Fruit fly (Drosophila melanogaster) whole organism, embryonic: ENCODE measurements around the gene CG12998.

Experiments used
- Adf1 ChIP-seq: fragments of 200-800 bp; sonication (Bioruptor generic); IDR thresholded peaks from 2 replicates; pipeline ENCODE4 v1.3.6; 2022; ENCODE audit warnings: missing biosample characterization, missing genetic modification characterization
- Antp ChIP-seq: fragments of 200-800 bp; sonication (Bioruptor generic); optimal IDR thresholded peaks from 3 replicates; lab custom pipeline; 2016; ENCODE audit warnings: missing biosample characterization, missing genetic modification characterization
- Asciz ChIP-seq: fragments of 200-800 bp; sonication (Bioruptor generic); optimal IDR thresholded peaks from 2 replicates; lab custom pipeline; 2017; ENCODE audit warnings: missing biosample characterization, mild to moderate bottlenecking, missing genetic modification characterization, missing genetic modification reagents
- Atf3 ChIP-seq: fragments of 200-800 bp; sonication (Bioruptor generic); optimal IDR thresholded peaks from 3 replicates; lab custom pipeline; 2016; ENCODE audit warnings: missing biosample characterization, missing genetic modification characterization
- Blimp-1 ChIP-seq: fragments of 200-800 bp; sonication (Bioruptor generic); optimal IDR thresholded peaks from 3 replicates; lab custom pipeline; 2018; ENCODE audit warnings: missing biosample characterization, missing genetic modification characterization, mild to moderate bottlenecking, moderate library complexity, missing genetic modification reagents
- C15 ChIP-seq: fragments of 200-800 bp; sonication (Bioruptor generic); IDR thresholded peaks from 3 replicates; pipeline ENCODE4 v1.3.6; 2022; ENCODE audit warnings: missing biosample characterization, missing genetic modification characterization
- CG10267 ChIP-seq: fragments of 200-800 bp; sonication (Bioruptor generic); optimal IDR thresholded peaks from 2 replicates; lab custom pipeline; 2018; ENCODE audit warnings: missing biosample characterization, mild to moderate bottlenecking, missing genetic modification characterization, moderate library complexity
- CG10979 ChIP-seq: fragments of 200-800 bp; sonication (Bioruptor generic); optimal IDR thresholded peaks from 2 replicates; lab custom pipeline; 2018; ENCODE audit warnings: missing biosample characterization, mild to moderate bottlenecking, missing genetic modification characterization, moderate library complexity
- CG13123 ChIP-seq: fragments of 200-800 bp; sonication (Bioruptor generic); optimal IDR thresholded peaks from 2 replicates; lab custom pipeline; 2016; ENCODE audit warnings: missing biosample characterization, missing genetic modification characterization
- CG13624 ChIP-seq: fragments of 200-800 bp; sonication (Bioruptor generic); optimal IDR thresholded peaks from 2 replicates; lab custom pipeline; 2016; ENCODE audit warnings: missing biosample characterization, missing genetic modification characterization
- CG14965 ChIP-seq: fragments of 200-800 bp; sonication (Bioruptor generic); optimal IDR thresholded peaks from 2 replicates; lab custom pipeline; 2016; ENCODE audit warnings: missing biosample characterization, missing genetic modification characterization, borderline replicate concordance
- CG18764 ChIP-seq: fragments of 200-800 bp; sonication (Bioruptor generic); optimal IDR thresholded peaks from 3 replicates; lab custom pipeline; 2016; ENCODE audit warnings: missing biosample characterization, missing genetic modification characterization
- CG2202 ChIP-seq: fragments of 200-800 bp; sonication (Bioruptor generic); optimal IDR thresholded peaks from 2 replicates; lab custom pipeline; 2018; ENCODE audit warnings: missing biosample characterization, mild to moderate bottlenecking, missing genetic modification characterization
- CG33557 ChIP-seq: fragments of 200-800 bp; sonication (Bioruptor generic); optimal IDR thresholded peaks from 2 replicates; lab custom pipeline; 2019; ENCODE audit warnings: missing biosample characterization, mild to moderate bottlenecking, missing genetic modification characterization, moderate library complexity
- CG4707 ChIP-seq: fragments of 200-800 bp; sonication (Bioruptor generic); optimal IDR thresholded peaks from 2 replicates; lab custom pipeline; 2018; ENCODE audit warnings: missing biosample characterization, mild to moderate bottlenecking, missing genetic modification characterization, moderate library complexity
- CG8388 ChIP-seq: fragments of 200-800 bp; sonication (Bioruptor generic); optimal IDR thresholded peaks from 2 replicates; lab custom pipeline; 2019; ENCODE audit warnings: missing biosample characterization, mild to moderate bottlenecking, missing genetic modification characterization, moderate library complexity
- CG9609 ChIP-seq: fragments of 200-800 bp; sonication (Bioruptor generic); optimal IDR thresholded peaks from 3 replicates; lab custom pipeline; 2016; ENCODE audit warnings: missing biosample characterization, missing genetic modification characterization
- CrebB ChIP-seq: fragments of 200-800 bp; sonication (Bioruptor generic); optimal IDR thresholded peaks from 3 replicates; lab custom pipeline; 2018; ENCODE audit warnings: missing biosample characterization, mild to moderate bottlenecking, missing genetic modification characterization
- Drgx ChIP-seq: fragments of 200-800 bp; sonication (Bioruptor generic); IDR thresholded peaks from 2 replicates; pipeline ENCODE4 v1.3.6; 2022; ENCODE audit warnings: missing biosample characterization, missing genetic modification characterization
- E2f1 ChIP-seq: fragments of 200-800 bp; sonication (Bioruptor generic); IDR thresholded peaks from 2 replicates; pipeline ENCODE4 v1.3.6; 2022; ENCODE audit warnings: missing biosample characterization, missing genetic modification characterization
- Fer1 ChIP-seq: fragments of 200-800 bp; sonication (Bioruptor generic); optimal IDR thresholded peaks from 2 replicates; lab custom pipeline; 2017; ENCODE audit warnings: missing biosample characterization, mild to moderate bottlenecking, missing genetic modification characterization
- Gsc ChIP-seq: fragments of 200-800 bp; sonication (Bioruptor generic); IDR thresholded peaks from 2 replicates; pipeline ENCODE4 v1.3.6; 2022; ENCODE audit warnings: missing biosample characterization, missing genetic modification characterization
- HLH4C ChIP-seq: fragments of 200-800 bp; sonication (Bioruptor generic); IDR thresholded peaks from 3 replicates; pipeline ENCODE4 v1.3.6; 2022; ENCODE audit warnings: missing biosample characterization, missing genetic modification characterization; ENCODE audit not compliant: partially characterized antibody
- Mad ChIP-seq: fragments of 200-800 bp; sonication (Bioruptor generic); optimal IDR thresholded peaks from 2 replicates; lab custom pipeline; 2016; ENCODE audit warnings: missing biosample characterization, missing genetic modification characterization
- Neu2 ChIP-seq: fragments of 200-800 bp; sonication (Bioruptor generic); optimal IDR thresholded peaks from 3 replicates; lab custom pipeline; 2016; ENCODE audit warnings: missing biosample characterization, missing genetic modification characterization, borderline replicate concordance
- Oli ChIP-seq: fragments of 200-800 bp; sonication (Bioruptor generic); optimal IDR thresholded peaks from 2 replicates; lab custom pipeline; 2018; ENCODE audit warnings: missing biosample characterization, mild to moderate bottlenecking, missing genetic modification characterization, moderate library complexity
- PHDP ChIP-seq: fragments of 200-800 bp; sonication (Bioruptor generic); optimal IDR thresholded peaks from 3 replicates; lab custom pipeline; 2018; ENCODE audit warnings: missing biosample characterization, mild to moderate bottlenecking, missing genetic modification characterization, moderate library complexity
- Ptx1 ChIP-seq: fragments of 200-800 bp; sonication (Bioruptor generic); IDR thresholded peaks from 2 replicates; pipeline ENCODE4 v1.3.6; 2022; ENCODE audit warnings: missing biosample characterization, missing genetic modification characterization
- Rx ChIP-seq: fragments of 200-800 bp; sonication (Bioruptor generic); IDR thresholded peaks from 2 replicates; pipeline ENCODE4 v1.3.6; 2022; ENCODE audit warnings: missing biosample characterization, missing genetic modification characterization
- Side ChIP-seq: fragments of 200-800 bp; sonication (Bioruptor generic); optimal IDR thresholded peaks from 2 replicates; lab custom pipeline; 2016; ENCODE audit warnings: missing biosample characterization, missing genetic modification characterization
- TFAM ChIP-seq: fragments of 200-800 bp; sonication (Bioruptor generic); optimal IDR thresholded peaks from 2 replicates; lab custom pipeline; 2017; ENCODE audit warnings: missing biosample characterization, missing genetic modification characterization, inconsistent platforms
- bab2 ChIP-seq: fragments of 200-800 bp; sonication (Bioruptor generic); optimal IDR thresholded peaks from 2 replicates; lab custom pipeline; 2016; ENCODE audit warnings: missing biosample characterization, missing genetic modification characterization
- bigmax ChIP-seq: fragments of 200-800 bp; sonication (Bioruptor generic); optimal IDR thresholded peaks from 2 replicates; lab custom pipeline; 2018; ENCODE audit warnings: missing biosample characterization, mild to moderate bottlenecking, missing genetic modification characterization
- bsh ChIP-seq, 2 experiments: fragments of 200-800 bp; sonication (Bioruptor generic); optimal IDR thresholded peaks; 2 replicates each; lab custom pipeline; 2017 to 2018; ENCODE audit warnings: mild to moderate bottlenecking in 2 of 2, missing biosample characterization in 2 of 2, missing genetic modification characterization in 2 of 2, moderate library complexity in 1 of 2
- dysf ChIP-seq: fragments of 200-800 bp; sonication (Bioruptor generic); IDR thresholded peaks from 3 replicates; pipeline ENCODE4 v1.3.6; 2022; ENCODE audit warnings: missing biosample characterization, missing genetic modification characterization
- grau ChIP-seq: fragments of 200-800 bp; optimal IDR thresholded peaks from 3 replicates; lab custom pipeline; 2019; ENCODE audit warnings: missing biosample characterization, mild to moderate bottlenecking, missing genetic modification characterization, moderate library complexity
- gsb-n ChIP-seq: fragments of 200-800 bp; sonication (Bioruptor generic); optimal IDR thresholded peaks from 3 replicates; lab custom pipeline; 2018; ENCODE audit warnings: missing biosample characterization, mild to moderate bottlenecking, missing genetic modification characterization
- hkb ChIP-seq, 2 experiments: fragments of 200-800 bp in 1 of 2; fragments of >200 bp in 1 of 2; sonication (Bioruptor generic) in 1 of 2; IDR thresholded peaks in 1 of 2; optimal IDR thresholded peaks in 1 of 2; 2 replicates each; pipeline versions ENCODE4 v1.3.6 to Lab custom; 2017 to 2022; ENCODE audit warnings: missing biosample characterization in 1 of 2, missing genetic modification characterization in 1 of 2
- ind ChIP-seq: fragments of 200-800 bp; sonication (Bioruptor generic); optimal IDR thresholded peaks from 3 replicates; lab custom pipeline; 2016; ENCODE audit warnings: missing biosample characterization, missing genetic modification characterization
- kni ChIP-seq: fragments of 200-800 bp; sonication (Bioruptor generic); optimal IDR thresholded peaks from 3 replicates; lab custom pipeline; 2017; ENCODE audit warnings: mild to moderate bottlenecking, missing biosample characterization, missing genetic modification reagents, missing genetic modification characterization
- nerfin-2 ChIP-seq: fragments of 200-800 bp; sonication (Bioruptor generic); IDR thresholded peaks from 2 replicates; pipeline ENCODE4 v1.3.6; 2022; ENCODE audit warnings: missing biosample characterization, missing genetic modification characterization; ENCODE audit not compliant: partially characterized antibody
- peb ChIP-seq: fragments of 200-800 bp; sonication (Bioruptor generic); IDR thresholded peaks from 2 replicates; pipeline ENCODE4 v1.3.6; 2022; ENCODE audit warnings: missing biosample characterization, missing genetic modification characterization
- prd ChIP-seq, 3 experiments: fragments of >200 bp in 2 of 3; fragments of 200-800 bp in 1 of 3; sonication (Bioruptor generic) in 1 of 3; optimal IDR thresholded peaks in 2 of 3; IDR thresholded peaks in 1 of 3; 2 replicates in 2 of 3; 3 replicates in 1 of 3; pipeline versions ENCODE4 v1.3.6 to Lab custom; 2017 to 2022; ENCODE audit warnings: missing biosample characterization in 1 of 3, missing genetic modification characterization in 1 of 3
- ranshi ChIP-seq: fragments of 200-800 bp; sonication (Bioruptor generic); IDR thresholded peaks from 2 replicates; pipeline ENCODE4 v1.3.6; 2022; ENCODE audit warnings: missing biosample characterization, missing genetic modification characterization
- shn ChIP-seq: fragments of 200-800 bp; sonication (Bioruptor generic); optimal IDR thresholded peaks from 3 replicates; lab custom pipeline; 2016; ENCODE audit warnings: missing biosample characterization, missing genetic modification characterization
- slp2 ChIP-seq: fragments of 200-800 bp; sonication (Bioruptor generic); optimal IDR thresholded peaks from 2 replicates; lab custom pipeline; 2016; ENCODE audit warnings: missing biosample characterization, missing genetic modification characterization
- so ChIP-seq: fragments of 200-800 bp; sonication (Bioruptor generic); IDR thresholded peaks from 3 replicates; pipeline ENCODE4 v1.3.6; 2022; ENCODE audit warnings: missing biosample characterization, missing genetic modification characterization
- sug ChIP-seq: fragments of 200-800 bp; optimal IDR thresholded peaks from 2 replicates; lab custom pipeline; 2019; ENCODE audit warnings: missing biosample characterization, mild to moderate bottlenecking, missing genetic modification characterization, moderate library complexity
- tap ChIP-seq: fragments of 200-800 bp; optimal IDR thresholded peaks from 3 replicates; lab custom pipeline; 2019; ENCODE audit warnings: missing biosample characterization, mild to moderate bottlenecking, missing genetic modification characterization, moderate library complexity
- tgo ChIP-seq: fragments of 200-800 bp; sonication (Bioruptor generic); IDR thresholded peaks from 3 replicates; pipeline ENCODE4 v1.3.6; 2022; ENCODE audit warnings: missing biosample characterization, missing genetic modification characterization

The CG12998 gene

dm6 chrX:17174115-17174514, 44.4 kb upstream of the CG12998 start (continued):
- no peak for TF ChIP-seq so (GFP tag; lab: Robert Waterston, UW)
- TF ChIP-seq slp2 (GFP tag; lab: Kevin White, UChicago) = no peak
- TF ChIP-seq Atf3 (GFP tag; lab: Kevin White, UChicago) = no peak
- no peak for TF ChIP-seq peb
- TF ChIP-seq TFAM (GFP tag; lab: Kevin White, UChicago) = no peak
- TF ChIP-seq Fer1 (GFP tag; lab: Kevin White, UChicago) = no peak
- no peak for TF ChIP-seq nerfin-2 (GFP tag; lab: Robert Waterston, UW)
- no peak for TF ChIP-seq CG4707 (GFP tag; lab: Kevin White, UChicago)
- no peak for TF ChIP-seq Side (GFP tag; lab: Kevin White, UChicago)
- TF ChIP-seq C15 (GFP tag; lab: Robert Waterston, UW) = no peak
- no peak for TF ChIP-seq bigmax (GFP tag; lab: Kevin White, UChicago)
- TF ChIP-seq Ptx1 (GFP tag; lab: Robert Waterston, UW) = peak; percentile 35
- peak; percentile 34; the same call in 1 of the 3 replicates for TF ChIP-seq dysf (GFP tag; lab: Robert Waterston, UW)
- no peak for TF ChIP-seq CG33557 (GFP tag; lab: Kevin White, UChicago)
- no peak for TF ChIP-seq CG18764
- no peak for TF ChIP-seq prd (optimal IDR thresholded peaks at IDR 0.05; lab: Kevin White, UChicago)
- TF ChIP-seq prd (GFP tag; IDR thresholded peaks at IDR 0.05; lab: Robert Waterston, UW) = peak; percentile 47; the same call in 1 of the 3 replicates
- no peak for TF ChIP-seq PHDP
- TF ChIP-seq Blimp-1 = peak; percentile 32
- peak; percentile 46; the same call in 1 of the 2 replicates for TF ChIP-seq Rx (GFP tag; lab: Robert Waterston, UW)
- peak; percentile 1 for TF ChIP-seq ind
- no peak for TF ChIP-seq shn (GFP tag; lab: Kevin White, UChicago)
- TF ChIP-seq CG9609 (GFP tag; lab: Kevin White, UChicago) = no peak
- TF ChIP-seq grau = peak; percentile 91
- TF ChIP-seq CG13123 = no peak
- peak in 1 of 2 experiments; percentile 40 for TF ChIP-seq bsh (GFP tag; optimal IDR thresholded peaks at IDR 0.05; lab: Kevin White, UChicago)
- no peak for TF ChIP-seq Mad (GFP tag; lab: Kevin White, UChicago)
- TF ChIP-seq hkb (optimal IDR thresholded peaks at IDR 0.05; lab: Kevin White, UChicago) = no peak
- TF ChIP-seq hkb (GFP tag; IDR thresholded peaks at IDR 0.05; lab: Robert Waterston, UW) = 0 out of 2 replicates have a peak, but pooled peaks have one; percentile 24
- TF ChIP-seq CG10979 = peak; percentile 51
- no peak for TF ChIP-seq Antp
- TF ChIP-seq sug (tag; lab: Kevin White, UChicago) = no peak
- no peak for TF ChIP-seq tgo (GFP tag; lab: Robert Waterston, UW)
- TF ChIP-seq Asciz = peak; percentile 20
- no peak for TF ChIP-seq Adf1
- no peak for TF ChIP-seq CG14965 (GFP tag; lab: Kevin White, UChicago)
- TF ChIP-seq kni (GFP tag; lab: Kevin White, UChicago) = peak; percentile 3
- peak; percentile 18 for TF ChIP-seq CG10267
- TF ChIP-seq Neu2 (GFP tag; lab: Kevin White, UChicago) = no peak
- TF ChIP-seq CG2202 (tag; lab: Kevin White, UChicago) = no peak
- TF ChIP-seq CG13624 (GFP tag; lab: Kevin White, UChicago) = no peak
- TF ChIP-seq gsb-n = peak; percentile 40
- TF ChIP-seq CrebB = no peak
- TF ChIP-seq Oli (tag; lab: Kevin White, UChicago) = no peak
- no peak for TF ChIP-seq ranshi (GFP tag; lab: Robert Waterston, UW)
- peak; percentile 55 for TF ChIP-seq Drgx (GFP tag; lab: Robert Waterston, UW)
- no peak for TF ChIP-seq bab2 (GFP tag; lab: Kevin White, UChicago)
- no peak for TF ChIP-seq Gsc (GFP tag; lab: Robert Waterston, UW)
- no peak for TF ChIP-seq HLH4C
- no peak for TF ChIP-seq tap
- TF ChIP-seq CG8388 (GFP tag; lab: Kevin White, UChicago) = peak; percentile 39
- 0 out of 2 replicates have a peak, but pooled peaks have one; percentile 14 for TF ChIP-seq E2f1
